Worm (Caenorhabditis elegans): ENCODE measurements around the gene Y53F4B.12.

Y53F4B.12 gene

ce11 chrII:15010366-15011235, 8.4 kb upstream of the Y53F4B.12 start, which contains the start of the genes Y53F4B.9 and Y53F4B.11 (continued):
- TF ChIP-seq unc-130 (GFP tag; optimal IDR thresholded peaks at IDR 0.05) (peak; percentile 73), ceh-82 (tag; optimal IDR thresholded peaks at IDR 0.05) (no peak), pha-4 (GFP tag; IDR thresholded peaks at IDR 0.05) (no peak), pha-4 (tag; optimal IDR thresholded peaks at IDR 0.05) (peak; percentile 6), lsy-2 (tag; optimal IDR thresholded peaks at IDR 0.05) (peak; percentile 36 to 86), hmg-1.1 (GFP tag; IDR thresholded peaks at IDR 0.05) (peak; percentile 79), fkh-10 (GFP tag; optimal IDR thresholded peaks at IDR 0.05) (peak; percentile 37), unc-62 (GFP tag; optimal IDR thresholded peaks at IDR 0.05 in 1 of 2) (no peak), unc-62 (tag; optimal IDR thresholded peaks at IDR 0.05) (no peak), mdt-29 (GFP tag; IDR thresholded peaks at IDR 0.05) (no peak; the same call in 1 of the 2 replicates), tag-97 (GFP tag; IDR thresholded peaks at IDR 0.05) (no peak), T26A8.4 (GFP tag; IDR thresholded peaks at IDR 0.05) (0 out of 2 replicates have a peak, but pooled peaks have one; percentile 10), nhr-11 (tag; optimal IDR thresholded peaks at IDR 0.05) (peak; percentile 53), nhr-28 (tag; optimal IDR thresholded peaks at IDR 0.05) (peak; percentile 57), lin-15B (tag; optimal IDR thresholded peaks at IDR 0.05) (peak; percentile 45), tra-1 (GFP tag; IDR thresholded peaks at IDR 0.05) (no peak), nhr-77 (tag; optimal IDR thresholded peaks at IDR 0.05) (peak; percentile 94), nhr-25 (tag; optimal IDR thresholded peaks at IDR 0.05; ENCODE audit: borderline replicate concordance, insufficient read depth) (no peak), duxl-1 (tag; optimal IDR thresholded peaks at IDR 0.05; ENCODE audit: poor library complexity) (no peak), hif-1 (tag; optimal IDR thresholded peaks at IDR 0.05) (peak in 1 of 2 experiments; percentile 70), daf-12 (tag; optimal IDR thresholded peaks at IDR 0.05) (no peak), Y105C5A.15 (GFP tag; IDR thresholded peaks at IDR 0.05) (no peak), T20F7.1 (GFP tag; optimal IDR thresholded peaks at IDR 0.05) (no peak), mdl-1 (tag; optimal IDR thresholded peaks at IDR 0.05) (no peak), jun-1 (tag; optimal IDR thresholded peaks at IDR 0.05) (no peak), vab-7 (GFP tag; IDR thresholded peaks at IDR 0.05) (0 out of 2 replicates have a peak, but pooled peaks have one; percentile 29), madf-9 (GFP tag; conservative IDR thresholded peaks at IDR 0.05) (peak; percentile 69), mxl-2 (GFP tag; conservative IDR thresholded peaks at IDR 0.05) (no peak), zip-2 (tag; optimal IDR thresholded peaks at IDR 0.05) (no peak), ceh-62 (tag; optimal IDR thresholded peaks at IDR 0.05) (no peak), mes-2 (tag; optimal IDR thresholded peaks at IDR 0.05; ENCODE audit: poor library complexity, severe bottlenecking) (peak; percentile 87), Y48G9A.11 (GFP tag; IDR thresholded peaks at IDR 0.05) (peak; percentile 85), F49E8.2 (tag; optimal IDR thresholded peaks at IDR 0.05; ENCODE audit: borderline replicate concordance) (peak; percentile 53), lir-3 (tag; optimal IDR thresholded peaks at IDR 0.05) (no peak), dmd-6 (GFP tag; IDR thresholded peaks at IDR 0.05) (peak; percentile 37; the same call in 1 of the 2 replicates), aha-1 (tag) (peak; percentile 12), lin-38 (GFP tag; IDR thresholded peaks at IDR 0.05) (peak; percentile 99), lim-7 (GFP tag; IDR thresholded peaks at IDR 0.05) (no peak), nhr-6 (tag; optimal IDR thresholded peaks at IDR 0.05) (peak; percentile 29)

DNA sequence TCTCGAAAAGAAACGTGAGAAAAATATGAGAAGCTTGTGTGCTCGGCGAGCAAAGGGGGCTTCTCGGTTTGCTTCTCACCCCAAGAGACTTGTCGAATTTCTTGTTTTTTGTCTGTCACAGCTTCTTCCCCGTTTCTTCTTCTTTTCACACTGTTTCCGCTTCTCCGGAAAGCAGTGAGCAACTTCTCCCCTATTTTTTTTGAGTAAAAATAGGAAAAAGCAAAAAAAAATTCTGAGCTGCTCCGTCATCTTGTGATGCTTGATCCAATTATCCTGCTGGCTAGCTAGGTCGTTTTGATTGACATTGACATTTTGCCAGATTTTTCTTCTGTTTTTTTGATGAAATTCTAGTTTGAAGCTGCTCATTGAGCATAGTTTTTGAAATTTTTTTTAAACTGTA, 4.6 kb upstream of the Y53F4B.12 start, which contains the start of gene Y53F4B.51:
Gene Y53F4B.51 (minus strand): TSS at position 63 of the 400 bp plus-strand sequence.
- TF ChIP-seq arid-1 (GFP tag; conservative IDR thresholded peaks at IDR 0.05) (no peak), spr-3 (GFP tag; optimal IDR thresholded peaks at IDR 0.05) (no peak), hmg-1.1 (GFP tag; IDR thresholded peaks at IDR 0.05) (no peak), unc-62 (GFP tag; optimal IDR thresholded peaks at IDR 0.05 in 1 of 2) (peak in 1 of 2 experiments; percentile 60), unc-62 (tag; optimal IDR thresholded peaks at IDR 0.05) (no peak), mes-2 (tag; optimal IDR thresholded peaks at IDR 0.05; ENCODE audit: poor library complexity, severe bottlenecking) (no peak), lim-7 (GFP tag; IDR thresholded peaks at IDR 0.05) (no peak), fkh-10 (GFP tag; optimal IDR thresholded peaks at IDR 0.05) (peak; percentile 79), set-16 (GFP tag; IDR thresholded peaks at IDR 0.05) (no peak)

Data from whole organism, L4 larva.